Fruit fly (Drosophila melanogaster): ENCODE measurements around the gene CG3226.
A peak's percentile ranks its signal among the peaks of the same experiment; 100 is the strongest.

The CG3226 gene

dm6 chrX:6702028-6702433, 48.0 kb upstream of the CG3226 start (continued):
- no peak for TF ChIP-seq CG2889 (GFP tag; IDR thresholded peaks at IDR 0.05)

- TF ChIP-seq insv (GFP tag; optimal IDR thresholded peaks at IDR 0.05) (peak in 1 of 2 experiments; percentile 89), Elba2 (GFP tag; optimal IDR thresholded peaks at IDR 0.05) (peak; percentile 86), p53 (GFP tag; optimal IDR thresholded peaks at IDR 0.05) (peak; percentile 58), grn (GFP tag; optimal IDR thresholded peaks at IDR 0.05) (peak; percentile 30), mirr (GFP tag; optimal IDR thresholded peaks at IDR 0.05) (no peak), CG15479 (GFP tag; optimal IDR thresholded peaks at IDR 0.05) (no peak), zen (tag; optimal IDR thresholded peaks at IDR 0.05) (peak; percentile 4), GATAe (GFP tag; conservative IDR thresholded peaks at IDR 0.05) (no peak), Spps (tag; optimal IDR thresholded peaks at IDR 0.05) (no peak), Chrac-16 (GFP tag; optimal IDR thresholded peaks at IDR 0.05) (no peak), CG13123 (GFP tag; optimal IDR thresholded peaks at IDR 0.05) (no peak), CG9876 (GFP tag; optimal IDR thresholded peaks at IDR 0.05) (no peak), Hey (tag; optimal IDR thresholded peaks at IDR 0.05) (no peak), ase (GFP tag; IDR thresholded peaks at IDR 0.05) (no peak), Pdp1 (GFP tag; optimal IDR thresholded peaks at IDR 0.05) (peak in 1 of 2 experiments; percentile 86)
These were observed 47.0 kb upstream of the CG3226 start for dm6 chrX:6700990-6701530.

dm6 chrX:6700263-6700989, 46.4 kb upstream of the CG3226 start:
- TF ChIP-seq dati (GFP tag; IDR thresholded peaks at IDR 0.05): no peak
- no peak for TF ChIP-seq insv (GFP tag; optimal IDR thresholded peaks at IDR 0.05)
- no peak for TF ChIP-seq CG32772 (GFP tag; IDR thresholded peaks at IDR 0.05)
- TF ChIP-seq CG13287 (GFP tag; IDR thresholded peaks at IDR 0.05; ENCODE audit: partially characterized antibody): peak; percentile 5; the same call in 1 of the 2 replicates
- peak; percentile 45; the same call in 1 of the 3 replicates for TF ChIP-seq CG2199 (GFP tag; IDR thresholded peaks at IDR 0.05)
- peak; percentile 64 for TF ChIP-seq Med (GFP tag)
- peak; percentile 54 for TF ChIP-seq CG14441 (GFP tag; IDR thresholded peaks at IDR 0.05)
- TF ChIP-seq ATbp (GFP tag; optimal IDR thresholded peaks at IDR 0.05): peak; percentile 4
- peak; percentile 81 for TF ChIP-seq grn (GFP tag; optimal IDR thresholded peaks at IDR 0.05)
- no peak for TF ChIP-seq HLH54F (GFP tag; optimal IDR thresholded peaks at IDR 0.05)
- TF ChIP-seq Ptx1 (GFP tag; IDR thresholded peaks at IDR 0.05): no peak
- TF ChIP-seq CG9437 (GFP tag; optimal IDR thresholded peaks at IDR 0.05): peak; percentile 32
- TF ChIP-seq CG17385 (GFP tag; optimal IDR thresholded peaks at IDR 0.05): peak; percentile 86
- peak; percentile 75 for TF ChIP-seq cg (GFP tag; optimal IDR thresholded peaks at IDR 0.05)
- peak; percentile 20 for TF ChIP-seq salm (tag; optimal IDR thresholded peaks at IDR 0.05)
- no peak for TF ChIP-seq CG6791 (GFP tag; IDR thresholded peaks at IDR 0.05; ENCODE audit: partially characterized antibody)
- peak; percentile 81 for TF ChIP-seq exex (tag; optimal IDR thresholded peaks at IDR 0.05)
- TF ChIP-seq sd (tag; optimal IDR thresholded peaks at IDR 0.05): peak; percentile 48
- peak; percentile 32; the same call in 1 of the 2 replicates for TF ChIP-seq chm (GFP tag; IDR thresholded peaks at IDR 0.05)
- TF ChIP-seq CG8290 (GFP tag; optimal IDR thresholded peaks at IDR 0.05): no peak
- peak in 1 of 2 experiments; percentile 6 for TF ChIP-seq CG8290 (tag; optimal IDR thresholded peaks at IDR 0.05)
- peak; percentile 22 for TF ChIP-seq CG10543 (GFP tag; optimal IDR thresholded peaks at IDR 0.05)
- no peak for TF ChIP-seq ssp (GFP tag; IDR thresholded peaks at IDR 0.05)
- TF ChIP-seq BtbVII (GFP tag; optimal IDR thresholded peaks at IDR 0.05): peak; percentile 24
- no peak for TF ChIP-seq klu (GFP tag; IDR thresholded peaks at IDR 0.05)
- no peak for TF ChIP-seq CG7963 (GFP tag; IDR thresholded peaks at IDR 0.05; ENCODE audit: partially characterized antibody)
- no peak for TF ChIP-seq CG4282 (GFP tag; optimal IDR thresholded peaks at IDR 0.05)
- peak; percentile 6 for TF ChIP-seq tap (tag; optimal IDR thresholded peaks at IDR 0.05)
- TF ChIP-seq Asciz (GFP tag; optimal IDR thresholded peaks at IDR 0.05): peak; percentile 38
- peak; percentile 8 for TF ChIP-seq lab (GFP tag; optimal IDR thresholded peaks at IDR 0.05)
- peak; percentile 74 for TF ChIP-seq sens (GFP tag)
- TF ChIP-seq CG34376 (GFP tag; optimal IDR thresholded peaks at IDR 0.05): peak; percentile 62

Data from whole organism, embryonic.